Worm (Caenorhabditis elegans): ENCODE results near the gene C40C9.3.

Gene C40C9.3

ce11 chrX:13615181-13615580 is 32.2 kb upstream of the C40C9.3 start:
- TF ChIP-seq pes-1 (GFP tag; IDR thresholded peaks at IDR 0.05) (no peak), ceh-36 (tag; optimal IDR thresholded peaks at IDR 0.05) (no peak), B0310.2 (tag; optimal IDR thresholded peaks at IDR 0.05) (no peak), tbx-11 (GFP tag; IDR thresholded peaks at IDR 0.05) (no peak), sea-1 (GFP tag; conservative IDR thresholded peaks at IDR 0.05) (no peak), hmg-4 (GFP tag; optimal IDR thresholded peaks at IDR 0.05) (no peak), ets-7 (tag; optimal IDR thresholded peaks at IDR 0.05) (no peak), F13C5.2 (tag; optimal IDR thresholded peaks at IDR 0.05) (no peak), tbx-37 (GFP tag; conservative IDR thresholded peaks at IDR 0.05) (no peak), hnd-1 (tag; optimal IDR thresholded peaks at IDR 0.05) (no peak), scrt-1 (GFP tag; IDR thresholded peaks at IDR 0.05) (no peak), aly-1 (tag; optimal IDR thresholded peaks at IDR 0.05) (no peak), tra-4 (tag; optimal IDR thresholded peaks at IDR 0.05) (no peak), ceh-13 (GFP tag; optimal IDR thresholded peaks at IDR 0.05) (no peak), flt-1 (GFP tag; IDR thresholded peaks at IDR 0.05) (no peak), hmbx-1 (tag; optimal IDR thresholded peaks at IDR 0.05) (no peak), ama-1 (optimal IDR thresholded peaks at IDR 0.05) (no peak)

- TF ChIP-seq sea-1 (GFP tag; conservative IDR thresholded peaks at IDR 0.05) (no peak), ets-7 (tag; optimal IDR thresholded peaks at IDR 0.05) (no peak), tra-4 (tag; optimal IDR thresholded peaks at IDR 0.05) (no peak), hmg-4 (GFP tag; optimal IDR thresholded peaks at IDR 0.05) (no peak), scrt-1 (GFP tag; IDR thresholded peaks at IDR 0.05) (no peak)
Observed at ce11 chrX:13618574-13618973, 28.8 kb upstream of the C40C9.3 start, which contains the start of gene nlp-53. nlp-53 (plus strand) TSS chrX:13618874.

- no peak for TF ChIP-seq flt-1 (GFP tag; IDR thresholded peaks at IDR 0.05)
- TF ChIP-seq hnd-1 (tag; optimal IDR thresholded peaks at IDR 0.05): no peak
- no peak for TF ChIP-seq sea-1 (GFP tag; conservative IDR thresholded peaks at IDR 0.05)
- no peak for TF ChIP-seq hmbx-1 (tag; optimal IDR thresholded peaks at IDR 0.05)
- no peak for TF ChIP-seq ceh-36 (tag; optimal IDR thresholded peaks at IDR 0.05)
- no peak for TF ChIP-seq ama-1 (optimal IDR thresholded peaks at IDR 0.05)
- TF ChIP-seq ets-7 (tag; optimal IDR thresholded peaks at IDR 0.05): no peak
- no peak for TF ChIP-seq ceh-13 (GFP tag; optimal IDR thresholded peaks at IDR 0.05)
- TF ChIP-seq tra-4 (tag; optimal IDR thresholded peaks at IDR 0.05): no peak
- no peak for TF ChIP-seq tbx-37 (GFP tag; conservative IDR thresholded peaks at IDR 0.05)
Observed at ce11 chrX:13621628-13622027, 25.8 kb upstream of the C40C9.3 start, which contains the start of gene Y12A6A.1. Y12A6A.1 (minus strand) TSS chrX:13621728.

- TF ChIP-seq hmg-4 (GFP tag; optimal IDR thresholded peaks at IDR 0.05) (no peak), scrt-1 (GFP tag; IDR thresholded peaks at IDR 0.05) (no peak), ets-7 (tag; optimal IDR thresholded peaks at IDR 0.05) (no peak), tra-4 (tag; optimal IDR thresholded peaks at IDR 0.05) (no peak), ama-1 (optimal IDR thresholded peaks at IDR 0.05) (no peak), aly-1 (tag; optimal IDR thresholded peaks at IDR 0.05) (no peak), flt-1 (GFP tag; IDR thresholded peaks at IDR 0.05) (no peak), F13C5.2 (tag; optimal IDR thresholded peaks at IDR 0.05) (no peak), pes-1 (GFP tag; IDR thresholded peaks at IDR 0.05) (no peak), hnd-1 (tag; optimal IDR thresholded peaks at IDR 0.05) (no peak), ceh-36 (tag; optimal IDR thresholded peaks at IDR 0.05) (no peak), tbx-37 (GFP tag; conservative IDR thresholded peaks at IDR 0.05) (no peak), ceh-13 (GFP tag; optimal IDR thresholded peaks at IDR 0.05) (no peak), B0310.2 (tag; optimal IDR thresholded peaks at IDR 0.05) (no peak), sea-1 (GFP tag; conservative IDR thresholded peaks at IDR 0.05) (no peak)
Observed at ce11 chrX:13631122-13631672, 16.2 kb upstream of the C40C9.3 start, which contains the start of gene nlg-1. nlg-1 (minus strand) TSS chrX:13631172.

ce11 chrX:13632245-13632644 is 15.2 kb upstream of the C40C9.3 start:
- TF ChIP-seq tbx-11 (GFP tag; IDR thresholded peaks at IDR 0.05) (no peak), hmg-4 (GFP tag; optimal IDR thresholded peaks at IDR 0.05) (no peak), ceh-13 (GFP tag; optimal IDR thresholded peaks at IDR 0.05) (no peak)

ce11 chrX:13633032-13633431 is 14.4 kb upstream of the C40C9.3 start:
- TF ChIP-seq pes-1 (GFP tag; IDR thresholded peaks at IDR 0.05): no peak
- no peak for TF ChIP-seq ets-7 (tag; optimal IDR thresholded peaks at IDR 0.05)

- TF ChIP-seq ama-1 (optimal IDR thresholded peaks at IDR 0.05) (no peak), sea-1 (GFP tag; conservative IDR thresholded peaks at IDR 0.05) (no peak), scrt-1 (GFP tag; IDR thresholded peaks at IDR 0.05) (no peak), ceh-13 (GFP tag; optimal IDR thresholded peaks at IDR 0.05) (no peak), tbx-11 (GFP tag; IDR thresholded peaks at IDR 0.05) (no peak), tra-4 (tag; optimal IDR thresholded peaks at IDR 0.05) (no peak), hnd-1 (tag; optimal IDR thresholded peaks at IDR 0.05) (no peak), hmbx-1 (tag; optimal IDR thresholded peaks at IDR 0.05) (no peak)
Observed at ce11 chrX:13633876-13634479, 13.4 kb upstream of the C40C9.3 start.

- no peak for TF ChIP-seq ceh-13 (GFP tag; optimal IDR thresholded peaks at IDR 0.05)
- no peak for TF ChIP-seq sea-1 (GFP tag; conservative IDR thresholded peaks at IDR 0.05)
- no peak for TF ChIP-seq tbx-11 (GFP tag; IDR thresholded peaks at IDR 0.05)
- no peak for TF ChIP-seq scrt-1 (GFP tag; IDR thresholded peaks at IDR 0.05)
- TF ChIP-seq ceh-36 (tag; optimal IDR thresholded peaks at IDR 0.05): no peak
- TF ChIP-seq hmg-4 (GFP tag; optimal IDR thresholded peaks at IDR 0.05): no peak
- TF ChIP-seq ama-1 (optimal IDR thresholded peaks at IDR 0.05): no peak
- TF ChIP-seq aly-1 (tag; optimal IDR thresholded peaks at IDR 0.05): no peak
- no peak for TF ChIP-seq pes-1 (GFP tag; IDR thresholded peaks at IDR 0.05)
- no peak for TF ChIP-seq F13C5.2 (tag; optimal IDR thresholded peaks at IDR 0.05)
- no peak for TF ChIP-seq tbx-37 (GFP tag; conservative IDR thresholded peaks at IDR 0.05)
- no peak for TF ChIP-seq B0310.2 (tag; optimal IDR thresholded peaks at IDR 0.05)
- no peak for TF ChIP-seq flt-1 (GFP tag; IDR thresholded peaks at IDR 0.05)
- no peak for TF ChIP-seq hmbx-1 (tag; optimal IDR thresholded peaks at IDR 0.05)
- TF ChIP-seq hnd-1 (tag; optimal IDR thresholded peaks at IDR 0.05): no peak
- no peak for TF ChIP-seq ets-7 (tag; optimal IDR thresholded peaks at IDR 0.05)
- no peak for TF ChIP-seq tra-4 (tag; optimal IDR thresholded peaks at IDR 0.05)
Observed at ce11 chrX:13637526-13637925, 9.9 kb upstream of the C40C9.3 start.

Data from whole organism, early embryonic.